Fruit fly (Drosophila melanogaster): ENCODE results near the gene CG15211.

The CG15211 gene

DNA sequence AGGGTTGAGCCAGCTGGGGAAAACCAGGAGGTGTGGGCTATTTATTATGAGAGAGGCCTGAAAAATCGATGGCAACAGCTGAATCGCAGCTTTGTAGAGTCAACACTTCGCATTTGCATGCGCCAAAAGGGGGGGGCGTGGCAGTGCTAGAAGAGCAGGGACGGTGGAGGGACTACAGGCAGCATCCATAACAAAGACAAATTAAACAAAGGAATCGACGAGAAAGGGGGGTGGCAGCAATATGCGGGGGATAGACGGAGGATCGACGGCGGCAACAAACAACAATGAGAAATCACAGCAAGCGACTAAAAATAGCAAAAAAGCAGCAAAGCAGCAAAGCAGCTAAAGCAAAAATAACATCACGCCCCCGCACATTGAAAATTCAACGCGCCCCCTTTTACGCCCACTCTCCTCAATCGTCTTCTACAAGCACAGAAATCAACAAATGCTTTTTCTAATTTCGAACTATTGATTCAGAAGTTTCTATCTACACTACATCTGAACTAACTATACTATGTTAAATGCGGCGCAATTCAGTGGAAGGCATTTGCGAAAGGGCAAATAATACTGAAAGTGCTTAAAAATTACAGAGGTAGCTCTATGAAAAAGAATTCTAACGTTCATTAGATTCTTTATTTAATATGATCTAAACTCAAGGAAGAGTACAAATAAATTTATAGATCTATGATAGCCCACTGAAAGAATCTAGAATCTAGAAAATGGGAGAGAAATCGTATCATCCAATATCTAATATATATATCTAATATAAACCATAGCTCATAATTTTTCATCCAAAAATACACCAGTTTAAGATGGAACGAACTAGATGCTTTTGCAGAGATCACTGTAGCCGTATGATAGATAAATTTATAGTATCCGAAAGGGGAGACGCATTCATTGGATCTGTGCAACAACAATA is 37.3 kb upstream of the CG15211 start:
- 0 out of 3 replicates have a peak, but pooled peaks have one; percentile 12 for TF ChIP-seq fd96Ca (GFP tag; IDR thresholded peaks at IDR 0.05)
- no peak for TF ChIP-seq CG10348 (GFP tag; IDR thresholded peaks at IDR 0.05)

dm6 chrX:10735682-10736353 is 36.5 kb upstream of the CG15211 start:
- TF ChIP-seq Snoo (tag; optimal IDR thresholded peaks at IDR 0.05) (no peak), CG12605 (GFP tag; IDR thresholded peaks at IDR 0.05) (no peak; the same call in none of the 2 replicates), Ets98B (GFP tag; IDR thresholded peaks at IDR 0.05) (peak; percentile 48; the same call in 1 of the 2 replicates), Pif1B (GFP tag; optimal IDR thresholded peaks at IDR 0.05) (no peak), CG14655 (GFP tag; optimal IDR thresholded peaks at IDR 0.05) (peak; percentile 69), CG9948 (tag; optimal IDR thresholded peaks at IDR 0.05) (no peak), Pif1A (GFP tag; optimal IDR thresholded peaks at IDR 0.05) (no peak), CG8159 (tag; optimal IDR thresholded peaks at IDR 0.05) (peak; percentile 18), CG4496 (GFP tag; IDR thresholded peaks at IDR 0.05) (peak; percentile 62), CG34367 (tag; optimal IDR thresholded peaks at IDR 0.05) (peak; percentile 15), D1 (tag; optimal IDR thresholded peaks at IDR 0.05) (no peak), CG32121 (GFP tag; IDR thresholded peaks at IDR 0.05) (peak; percentile 65; the same call in 1 of the 2 replicates), CG10348 (GFP tag; IDR thresholded peaks at IDR 0.05) (no peak), rn (GFP tag; IDR thresholded peaks at IDR 0.05) (no peak), CG17806 (tag; optimal IDR thresholded peaks at IDR 0.05) (no peak), CG8301 (tag; optimal IDR thresholded peaks at IDR 0.05) (peak; percentile 39), CG13204 (GFP tag; optimal IDR thresholded peaks at IDR 0.05) (peak; percentile 79), gl (tag; optimal IDR thresholded peaks at IDR 0.05) (peak; percentile 46), fd96Ca (GFP tag; IDR thresholded peaks at IDR 0.05) (peak; percentile 60; the same call in 2 of the 3 replicates), EcR (GFP tag; optimal IDR thresholded peaks at IDR 0.05) (peak; percentile 51), CG15710 (tag; optimal IDR thresholded peaks at IDR 0.05) (peak; percentile 3)

dm6 chrX:10737422-10738150 is 34.8 kb upstream of the CG15211 start:
- TF ChIP-seq CG10348 (GFP tag; IDR thresholded peaks at IDR 0.05) (peak; percentile 64), fd96Ca (GFP tag; IDR thresholded peaks at IDR 0.05) (peak; percentile 94), rn (GFP tag; IDR thresholded peaks at IDR 0.05) (peak; percentile 50; the same call in 1 of the 2 replicates), EcR (GFP tag; optimal IDR thresholded peaks at IDR 0.05) (no peak), CG15710 (tag; optimal IDR thresholded peaks at IDR 0.05) (peak; percentile 68), CG9948 (tag; optimal IDR thresholded peaks at IDR 0.05) (peak; percentile 70), CG17806 (tag; optimal IDR thresholded peaks at IDR 0.05) (peak; percentile 71), CG13204 (GFP tag; optimal IDR thresholded peaks at IDR 0.05) (no peak), CG8301 (tag; optimal IDR thresholded peaks at IDR 0.05) (peak; percentile 91), Snoo (tag; optimal IDR thresholded peaks at IDR 0.05) (peak; percentile 37), D1 (tag; optimal IDR thresholded peaks at IDR 0.05) (no peak), CG4496 (GFP tag; IDR thresholded peaks at IDR 0.05) (peak; percentile 95), CG34367 (tag; optimal IDR thresholded peaks at IDR 0.05) (peak; percentile 69), Pif1B (GFP tag; optimal IDR thresholded peaks at IDR 0.05) (peak; percentile 59), CG12605 (GFP tag; IDR thresholded peaks at IDR 0.05) (peak; percentile 77), CG14655 (GFP tag; optimal IDR thresholded peaks at IDR 0.05) (peak; percentile 92), gl (tag; optimal IDR thresholded peaks at IDR 0.05) (peak; percentile 36), Ets98B (GFP tag; IDR thresholded peaks at IDR 0.05) (peak; percentile 91), CG32121 (GFP tag; IDR thresholded peaks at IDR 0.05) (peak; percentile 92), Pif1A (GFP tag; optimal IDR thresholded peaks at IDR 0.05) (peak; percentile 83), CG8159 (tag; optimal IDR thresholded peaks at IDR 0.05) (peak; percentile 63)

- TF ChIP-seq gl (tag; optimal IDR thresholded peaks at IDR 0.05) = peak; percentile 10
- no peak for TF ChIP-seq CG9948 (tag; optimal IDR thresholded peaks at IDR 0.05)
Observed at dm6 chrX:10738151-10738430, 34.2 kb upstream of the CG15211 start.

- TF ChIP-seq CG32121 (GFP tag; IDR thresholded peaks at IDR 0.05) (no peak), Pif1B (GFP tag; optimal IDR thresholded peaks at IDR 0.05) (no peak), CG17806 (tag; optimal IDR thresholded peaks at IDR 0.05) (no peak), CG14655 (GFP tag; optimal IDR thresholded peaks at IDR 0.05) (no peak), CG10348 (GFP tag; IDR thresholded peaks at IDR 0.05) (no peak), Pif1A (GFP tag; optimal IDR thresholded peaks at IDR 0.05) (peak; percentile 44), CG12605 (GFP tag; IDR thresholded peaks at IDR 0.05) (peak; percentile 60; the same call in 1 of the 2 replicates), CG8301 (tag; optimal IDR thresholded peaks at IDR 0.05) (no peak), CG15710 (tag; optimal IDR thresholded peaks at IDR 0.05) (peak; percentile 35), CG13204 (GFP tag; optimal IDR thresholded peaks at IDR 0.05) (peak; percentile 72), Snoo (tag; optimal IDR thresholded peaks at IDR 0.05) (no peak), gl (tag; optimal IDR thresholded peaks at IDR 0.05) (peak; percentile 51), CG9948 (tag; optimal IDR thresholded peaks at IDR 0.05) (peak; percentile 16), D1 (tag; optimal IDR thresholded peaks at IDR 0.05) (no peak), CG8159 (tag; optimal IDR thresholded peaks at IDR 0.05) (peak; percentile 34), Ets98B (GFP tag; IDR thresholded peaks at IDR 0.05) (peak; percentile 30; the same call in 1 of the 2 replicates), EcR (GFP tag; optimal IDR thresholded peaks at IDR 0.05) (peak; percentile 25), CG34367 (tag; optimal IDR thresholded peaks at IDR 0.05) (no peak), rn (GFP tag; IDR thresholded peaks at IDR 0.05) (no peak), fd96Ca (GFP tag; IDR thresholded peaks at IDR 0.05) (peak; percentile 44; the same call in 1 of the 3 replicates), CG4496 (GFP tag; IDR thresholded peaks at IDR 0.05) (no peak; the same call in 2 of the 3 replicates)
Observed at dm6 chrX:10738835-10739371, 33.4 kb upstream of the CG15211 start.
